Fruit fly (Drosophila melanogaster) whole organism, prepupa: ENCODE measurements around the gene sro.

Experiments
- Blimp-1 ChIP-seq: fragments of 200-800 bp; sonication (Bioruptor generic); optimal IDR thresholded peaks from 3 replicates; lab custom pipeline; 2017; ENCODE audit warnings: missing biosample characterization, missing genetic modification characterization, mild to moderate bottlenecking, moderate library complexity, missing genetic modification reagents
- CG10631 ChIP-seq: fragments of 200-800 bp; sonication (Bioruptor generic); optimal IDR thresholded peaks from 2 replicates; lab custom pipeline; 2016; ENCODE audit warnings: missing biosample characterization, missing genetic modification characterization
- CG11294 ChIP-seq: fragments of 200-800 bp; sonication (Bioruptor generic); IDR thresholded peaks from 2 replicates; pipeline ENCODE4 v1.3.6; 2022; ENCODE audit warnings: missing biosample characterization, missing genetic modification characterization
- CG11902 ChIP-seq: fragments of 200-800 bp; sonication (Bioruptor generic); optimal IDR thresholded peaks from 3 replicates; lab custom pipeline; 2016; ENCODE audit warnings: missing biosample characterization, missing genetic modification characterization
- CG15336 ChIP-seq: fragments of 200-800 bp; sonication (Bioruptor generic); IDR thresholded peaks from 2 replicates; pipeline ENCODE4 v1.3.6; 2022; ENCODE audit warnings: missing biosample characterization, missing genetic modification characterization
- CG3032 ChIP-seq: fragments of 200-800 bp; optimal IDR thresholded peaks from 2 replicates; lab custom pipeline; 2019; ENCODE audit warnings: missing biosample characterization, mild to moderate bottlenecking, missing genetic modification characterization, moderate library complexity
- CG31627 ChIP-seq: fragments of 200-800 bp; sonication (Bioruptor generic); optimal IDR thresholded peaks from 3 replicates; lab custom pipeline; 2016; ENCODE audit warnings: missing biosample characterization, missing genetic modification characterization
- CG32006 ChIP-seq: fragments of 200-800 bp; sonication (Bioruptor generic); optimal IDR thresholded peaks from 3 replicates; lab custom pipeline; 2017; ENCODE audit warnings: missing biosample characterization, mild to moderate bottlenecking, missing genetic modification characterization
- CG34406 ChIP-seq: fragments of 200-800 bp; sonication (Bioruptor generic); optimal IDR thresholded peaks from 3 replicates; lab custom pipeline; 2016; ENCODE audit warnings: missing biosample characterization, missing genetic modification characterization
- CG3919 ChIP-seq: fragments of 200-800 bp; sonication (Bioruptor generic); optimal IDR thresholded peaks from 3 replicates; lab custom pipeline; 2016; ENCODE audit warnings: missing biosample characterization, missing genetic modification characterization
- CG4318 ChIP-seq: fragments of 200-800 bp; sonication (Bioruptor generic); optimal IDR thresholded peaks from 3 replicates; lab custom pipeline; 2017; ENCODE audit warnings: missing biosample characterization, mild to moderate bottlenecking, missing genetic modification characterization
- CG6163 ChIP-seq: fragments of 200-800 bp; sonication (Bioruptor generic); IDR thresholded peaks from 3 replicates; pipeline ENCODE4 v1.3.6; 2022; ENCODE audit warnings: missing biosample characterization, missing genetic modification characterization
- CG6276 ChIP-seq: fragments of 200-800 bp; sonication (Bioruptor generic); optimal IDR thresholded peaks from 2 replicates; lab custom pipeline; 2017; ENCODE audit warnings: missing biosample characterization, mild to moderate bottlenecking, missing genetic modification characterization
- CG6792 ChIP-seq: fragments of 200-800 bp; sonication (Bioruptor generic); optimal IDR thresholded peaks from 3 replicates; lab custom pipeline; 2016; ENCODE audit warnings: missing biosample characterization, missing genetic modification characterization
- CG6808 ChIP-seq: fragments of 200-800 bp; sonication (Bioruptor generic); optimal IDR thresholded peaks from 3 replicates; lab custom pipeline; 2017; ENCODE audit warnings: missing biosample characterization, missing genetic modification characterization, mild to moderate bottlenecking, moderate library complexity, missing genetic modification reagents
- CG6854 ChIP-seq: fragments of 200-800 bp; sonication (Bioruptor generic); optimal IDR thresholded peaks from 2 replicates; lab custom pipeline; 2017; ENCODE audit warnings: missing biosample characterization, mild to moderate bottlenecking, missing genetic modification characterization
- CG7368 ChIP-seq: fragments of 200-800 bp; sonication (Bioruptor generic); optimal IDR thresholded peaks from 3 replicates; lab custom pipeline; 2016; ENCODE audit warnings: missing biosample characterization, missing genetic modification characterization
- CG8119 ChIP-seq: fragments of 200-800 bp; sonication (Bioruptor generic); IDR thresholded peaks from 3 replicates; pipeline ENCODE4 v1.3.6; 2022; ENCODE audit warnings: missing biosample characterization, missing genetic modification characterization
- CG8319 ChIP-seq: fragments of 200-800 bp; sonication (Bioruptor generic); optimal IDR thresholded peaks from 3 replicates; lab custom pipeline; 2016; ENCODE audit warnings: missing biosample characterization, missing genetic modification characterization
- CG8632 ChIP-seq: fragments of 200-800 bp; sonication (Bioruptor generic); optimal IDR thresholded peaks from 3 replicates; lab custom pipeline; 2016; ENCODE audit warnings: missing biosample characterization, missing genetic modification characterization
- CG9139 ChIP-seq: fragments of 200-800 bp; sonication (Bioruptor generic); optimal IDR thresholded peaks from 3 replicates; lab custom pipeline; 2017; ENCODE audit warnings: missing biosample characterization, mild to moderate bottlenecking, missing genetic modification characterization
- Eip75B ChIP-seq: fragments of 200-800 bp; sonication (Bioruptor generic); optimal IDR thresholded peaks from 3 replicates; lab custom pipeline; 2016; ENCODE audit warnings: missing biosample characterization, missing genetic modification characterization
- Eip78C ChIP-seq: fragments of 200-800 bp; sonication (Bioruptor generic); peaks from one replicate; lab custom pipeline; 2016; ENCODE audit warnings: missing biosample characterization, missing genetic modification characterization
- Ets21C ChIP-seq: fragments of 200-800 bp; sonication (Bioruptor generic); optimal IDR thresholded peaks from 3 replicates; lab custom pipeline; 2016; ENCODE audit warnings: missing biosample characterization, missing genetic modification characterization
- Ets96B ChIP-seq: fragments of 200-800 bp; optimal IDR thresholded peaks from 2 replicates; lab custom pipeline; 2019; ENCODE audit warnings: missing biosample characterization, mild to moderate bottlenecking, missing genetic modification characterization, moderate library complexity
- Gug ChIP-seq: fragments of 200-800 bp; sonication (Bioruptor generic); IDR thresholded peaks from 2 replicates; pipeline ENCODE4 v1.3.6; 2022; ENCODE audit warnings: missing biosample characterization, missing genetic modification characterization
- Hr39 ChIP-seq: fragments of 200-800 bp; sonication (Bioruptor generic); optimal IDR thresholded peaks from 2 replicates; lab custom pipeline; 2016; ENCODE audit warnings: missing biosample characterization, missing genetic modification characterization
- Hr4 ChIP-seq: fragments of 200-800 bp; sonication (Bioruptor generic); optimal IDR thresholded peaks from 3 replicates; lab custom pipeline; 2016; ENCODE audit warnings: missing biosample characterization, missing genetic modification characterization
- Lpt ChIP-seq: fragments of 200-800 bp; sonication (Bioruptor generic); optimal IDR thresholded peaks from 3 replicates; lab custom pipeline; 2016; ENCODE audit warnings: missing biosample characterization, missing genetic modification characterization
- Met ChIP-seq: fragments of 200-800 bp; sonication (Bioruptor generic); optimal IDR thresholded peaks from 3 replicates; lab custom pipeline; 2016; ENCODE audit warnings: missing biosample characterization, missing genetic modification characterization
- OdsH ChIP-seq: fragments of 200-800 bp; sonication (Bioruptor generic); optimal IDR thresholded peaks from 3 replicates; lab custom pipeline; 2016; ENCODE audit warnings: missing biosample characterization, missing genetic modification characterization
- Smox ChIP-seq: fragments of 200-800 bp; sonication (Bioruptor generic); optimal IDR thresholded peaks from 3 replicates; lab custom pipeline; 2016; ENCODE audit warnings: missing biosample characterization, missing genetic modification characterization
- Sox14 ChIP-seq: fragments of 200-800 bp; sonication (Bioruptor generic); optimal IDR thresholded peaks from 3 replicates; lab custom pipeline; 2016; ENCODE audit warnings: missing biosample characterization, missing genetic modification characterization
- Sox15 ChIP-seq: fragments of 200-800 bp; sonication (Bioruptor generic); optimal IDR thresholded peaks from 3 replicates; lab custom pipeline; 2016; ENCODE audit warnings: missing biosample characterization, missing genetic modification characterization
- achi ChIP-seq: fragments of 200-800 bp; sonication (Bioruptor generic); optimal IDR thresholded peaks from 3 replicates; lab custom pipeline; 2016; ENCODE audit warnings: missing biosample characterization, missing genetic modification characterization
- cyc ChIP-seq: fragments of 200-800 bp; sonication (Bioruptor generic); optimal IDR thresholded peaks from 3 replicates; lab custom pipeline; 2016; ENCODE audit warnings: missing biosample characterization, missing genetic modification characterization
- dac ChIP-seq: fragments of 200-800 bp; sonication (Bioruptor generic); optimal IDR thresholded peaks from 2 replicates; lab custom pipeline; 2017; ENCODE audit warnings: missing biosample characterization, mild to moderate bottlenecking, missing genetic modification characterization
- eg ChIP-seq: fragments of 200-800 bp; sonication (Bioruptor generic); IDR thresholded peaks from 3 replicates; pipeline ENCODE4 v1.3.6; 2022; ENCODE audit warnings: missing biosample characterization, missing genetic modification characterization
- esn ChIP-seq: fragments of 200-800 bp; sonication (Bioruptor generic); optimal IDR thresholded peaks from 2 replicates; lab custom pipeline; 2016; ENCODE audit warnings: missing biosample characterization, mild to moderate bottlenecking, missing genetic modification characterization, moderate library complexity
- fd59A ChIP-seq: fragments of 200-800 bp; sonication (Bioruptor generic); optimal IDR thresholded peaks from 2 replicates; lab custom pipeline; 2017; ENCODE audit warnings: missing biosample characterization, mild to moderate bottlenecking, missing genetic modification characterization, missing genetic modification reagents
- fd85E ChIP-seq: fragments of 200-800 bp; sonication (Bioruptor generic); optimal IDR thresholded peaks from 3 replicates; lab custom pipeline; 2016; ENCODE audit warnings: missing biosample characterization, missing genetic modification characterization
- lz ChIP-seq: fragments of 200-800 bp; sonication (Bioruptor generic); optimal IDR thresholded peaks from 3 replicates; lab custom pipeline; 2016; ENCODE audit warnings: missing biosample characterization, missing genetic modification characterization
- net ChIP-seq: fragments of 200-800 bp; sonication (Bioruptor generic); optimal IDR thresholded peaks from 3 replicates; lab custom pipeline; 2016; ENCODE audit warnings: missing biosample characterization, missing genetic modification characterization
- pdm3 ChIP-seq: fragments of 200-800 bp; sonication (Bioruptor generic); optimal IDR thresholded peaks from 3 replicates; lab custom pipeline; 2016; ENCODE audit warnings: missing biosample characterization, missing genetic modification characterization
- salr ChIP-seq, 2 experiments: fragments of 200-800 bp; sonication (Bioruptor generic); optimal IDR thresholded peaks; 3 replicates each; lab custom pipeline; 2016 to 2018; ENCODE audit warnings: missing biosample characterization in 2 of 2, missing genetic modification characterization in 2 of 2, mild to moderate bottlenecking in 1 of 2
- spab ChIP-seq: fragments of 200-800 bp; sonication (Bioruptor generic); optimal IDR thresholded peaks from 2 replicates; lab custom pipeline; 2017; ENCODE audit warnings: missing biosample characterization, mild to moderate bottlenecking, missing genetic modification characterization, missing genetic modification reagents
- ss ChIP-seq, 2 experiments: fragments of 200-800 bp; sonication (Bioruptor generic); optimal IDR thresholded peaks; 2 replicates in 1 of 2; 3 replicates in 1 of 2; lab custom pipeline; 2017 to 2018; ENCODE audit warnings: mild to moderate bottlenecking in 2 of 2, missing biosample characterization in 2 of 2, missing genetic modification characterization in 2 of 2, moderate library complexity in 1 of 2
- svp ChIP-seq: fragments of 200-800 bp; sonication (Bioruptor generic); peaks from one replicate; lab custom pipeline; 2016; ENCODE audit warnings: missing biosample characterization, missing genetic modification characterization
- topi ChIP-seq: fragments of 200-800 bp; sonication (Bioruptor generic); optimal IDR thresholded peaks from 3 replicates; lab custom pipeline; 2016; ENCODE audit warnings: missing biosample characterization, missing genetic modification characterization
- vri ChIP-seq: fragments of 200-800 bp; sonication (Bioruptor generic); optimal IDR thresholded peaks from 3 replicates; lab custom pipeline; 2016; ENCODE audit warnings: missing biosample characterization, mild to moderate bottlenecking, missing genetic modification characterization

Gene sro

DNA sequence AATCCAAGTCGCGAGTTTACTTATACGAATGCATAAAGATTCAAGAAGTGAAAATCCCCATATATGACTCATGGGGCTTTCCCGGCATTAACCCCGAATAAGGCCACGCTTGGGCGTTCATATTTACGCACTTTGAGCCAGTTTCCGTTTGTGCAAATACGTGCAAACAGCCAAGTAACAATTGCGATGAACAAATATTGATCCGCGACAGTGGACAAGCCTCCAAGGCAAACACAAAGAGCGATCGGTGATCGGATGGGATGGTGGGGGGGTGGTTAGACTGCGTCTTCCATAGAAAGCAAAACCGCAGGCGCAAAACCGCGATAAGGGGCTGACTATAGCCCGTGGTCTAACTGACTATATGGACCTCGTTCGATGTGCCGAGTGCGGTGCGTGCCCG lies 37.2 kb upstream of the sro start (continued):
- TF ChIP-seq CG11902 (no peak), Hr39 (GFP tag; lab: Kevin White, UChicago) (no peak), CG8119 (no peak), achi (GFP tag; lab: Kevin White, UChicago) (no peak), lz (no peak), topi (no peak), Blimp-1 (GFP tag; lab: Kevin White, UChicago) (no peak), esn (GFP tag; lab: Kevin White, UChicago) (no peak), CG6163 (GFP tag; lab: Robert Waterston, UW) (peak; percentile 55; the same call in 2 of the 3 replicates), CG4318 (GFP tag; lab: Kevin White, UChicago) (no peak), CG9139 (peak; percentile 72), CG3919 (GFP tag; lab: Kevin White, UChicago) (no peak), CG7368 (GFP tag; lab: Kevin White, UChicago) (no peak), Eip75B (GFP tag; lab: Kevin White, UChicago) (no peak), Gug (peak; percentile 25; the same call in 1 of the 2 replicates), CG15336 (GFP tag; lab: Robert Waterston, UW) (no peak), Lpt (GFP tag; lab: Kevin White, UChicago) (no peak), OdsH (GFP tag; lab: Kevin White, UChicago) (no peak), pdm3 (GFP tag; lab: Kevin White, UChicago) (no peak), CG6854 (GFP tag; lab: Kevin White, UChicago) (peak; percentile 17), Hr4 (no peak), Met (GFP tag; lab: Kevin White, UChicago) (no peak), CG34406 (peak; percentile 7), CG31627 (GFP tag; lab: Kevin White, UChicago) (no peak)
- TF ChIP-seq, all 60 proteins: peak for 21

DNA sequence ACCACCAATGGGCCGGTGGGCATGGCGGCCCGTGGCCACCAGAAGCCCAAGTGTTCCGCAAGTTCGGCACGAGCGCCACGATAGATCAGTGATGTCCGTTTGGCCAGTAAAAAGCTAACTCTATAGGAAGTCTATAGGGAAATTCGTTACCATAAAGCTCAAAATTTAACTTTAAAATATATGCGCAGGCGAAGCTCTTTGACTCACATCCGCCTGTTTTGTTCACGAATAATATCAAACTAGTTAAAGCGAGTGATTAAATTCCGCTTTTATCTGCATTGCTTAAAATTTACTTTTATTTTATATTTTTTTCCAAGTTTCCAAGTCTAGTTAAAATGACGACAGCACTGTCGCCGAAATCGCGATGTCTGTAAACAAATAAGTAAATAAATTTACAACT lies 36.7 kb upstream of the sro start:
- no peak for TF ChIP-seq ss (GFP tag; optimal IDR thresholded peaks at IDR 0.05; lab: Kevin White, UChicago)
- TF ChIP-seq CG11294, result peak; percentile 34; the same call in 1 of the 2 replicates
- no peak for TF ChIP-seq CG8632 (GFP tag; lab: Kevin White, UChicago)
- TF ChIP-seq CG34406, result peak; percentile 27
- peak; percentile 65 for TF ChIP-seq topi
- TF ChIP-seq CG6792 (GFP tag; lab: Kevin White, UChicago), result no peak
- no peak for TF ChIP-seq CG9139
- peak; percentile 38 for TF ChIP-seq CG31627 (GFP tag; lab: Kevin White, UChicago)
- TF ChIP-seq CG4318 (GFP tag; lab: Kevin White, UChicago), result peak; percentile 73
- peak; percentile 76 for TF ChIP-seq eg
- TF ChIP-seq CG7368 (GFP tag; lab: Kevin White, UChicago), result no peak
- peak; percentile 50 for TF ChIP-seq achi (GFP tag; lab: Kevin White, UChicago)
- TF ChIP-seq CG6163 (GFP tag; lab: Robert Waterston, UW), result peak; percentile 33; the same call in 1 of the 3 replicates
- peak; percentile 64 for TF ChIP-seq OdsH (GFP tag; lab: Kevin White, UChicago)
- no peak for TF ChIP-seq CG8319 (GFP tag; lab: Kevin White, UChicago)
- TF ChIP-seq salr (GFP tag; optimal IDR thresholded peaks at IDR 0.05; lab: Kevin White, UChicago), result peak in 1 of 2 experiments; percentile 54
- no peak for TF ChIP-seq vri (GFP tag; lab: Kevin White, UChicago)
- peak; percentile 40 for TF ChIP-seq Ets96B (tag; lab: Kevin White, UChicago)
- TF ChIP-seq CG6276, result peak; percentile 45
- no peak for TF ChIP-seq net (GFP tag; lab: Kevin White, UChicago)
- TF ChIP-seq CG8119, result peak; percentile 74
- peak; percentile 85 for TF ChIP-seq CG32006 (GFP tag; lab: Kevin White, UChicago)
- TF ChIP-seq Eip78C (GFP tag; lab: Kevin White, UChicago), result peak; percentile 93
- no peak for TF ChIP-seq fd85E (GFP tag; lab: Kevin White, UChicago)
- TF ChIP-seq dac (GFP tag; lab: Kevin White, UChicago), result peak; percentile 58
- peak; percentile 19 for TF ChIP-seq CG10631 (GFP tag; lab: Kevin White, UChicago)
- TF ChIP-seq CG11902, result peak; percentile 35
- TF ChIP-seq CG3032 (tag; lab: Kevin White, UChicago), result peak; percentile 35
- TF ChIP-seq CG6808, result peak; percentile 22
- no peak for TF ChIP-seq spab (GFP tag; lab: Kevin White, UChicago)
- peak; percentile 56 for TF ChIP-seq cyc (GFP tag; lab: Kevin White, UChicago)
- TF ChIP-seq svp (GFP tag; lab: Kevin White, UChicago), result peak; percentile 75
- TF ChIP-seq Smox, result peak; percentile 42
- peak; percentile 14 for TF ChIP-seq Sox14
- TF ChIP-seq Sox15 (GFP tag; lab: Kevin White, UChicago), result peak; percentile 30
- TF ChIP-seq Hr4, result peak; percentile 85
- peak; percentile 12 for TF ChIP-seq Ets21C (GFP tag; lab: Kevin White, UChicago)
- no peak for TF ChIP-seq fd59A (GFP tag; lab: Kevin White, UChicago)
